Worm (Caenorhabditis elegans): ENCODE measurements around the gene sedl-1.

DNA sequence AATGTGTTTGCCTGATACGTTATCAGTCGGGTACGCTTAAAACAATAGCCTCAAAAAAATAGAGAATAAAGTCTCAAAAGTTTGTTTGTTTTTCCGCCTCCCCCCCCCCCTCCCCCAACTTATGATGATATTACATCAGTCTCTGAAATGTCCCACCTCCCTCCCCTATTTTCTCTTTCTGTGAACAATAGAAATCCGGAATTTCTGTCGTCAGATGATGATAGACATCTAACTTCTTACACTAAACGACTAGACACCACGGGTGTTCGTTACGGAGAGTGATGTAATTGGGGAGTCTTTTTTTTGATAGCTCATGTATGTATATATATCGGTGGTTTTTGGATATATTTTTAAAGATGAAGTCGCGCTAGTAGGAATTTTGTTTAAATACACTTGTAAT, 45.6 kb downstream of the sedl-1 start:
- TF ChIP-seq hlh-30 (tag; optimal IDR thresholded peaks at IDR 0.05; ENCODE audit: insufficient read depth) (no peak), pqm-1 (tag; optimal IDR thresholded peaks at IDR 0.05) (no peak), F13H6.1 (tag; optimal IDR thresholded peaks at IDR 0.05) (no peak), hlh-15 (tag; optimal IDR thresholded peaks at IDR 0.05) (no peak), hlh-13 (GFP tag; optimal IDR thresholded peaks at IDR 0.05) (no peak), unc-3 (GFP tag; conservative IDR thresholded peaks at IDR 0.05) (no peak), unc-3 (tag; optimal IDR thresholded peaks at IDR 0.05) (no peak), ztf-16 (tag; optimal IDR thresholded peaks at IDR 0.05) (no peak), ets-4 (tag; optimal IDR thresholded peaks at IDR 0.05) (no peak), pha-4 (tag; optimal IDR thresholded peaks at IDR 0.05) (no peak), tbx-2 (tag; optimal IDR thresholded peaks at IDR 0.05) (no peak), lin-11 (tag; optimal IDR thresholded peaks at IDR 0.05) (no peak)
